Fruit fly (Drosophila melanogaster) whole organism, embryonic: ENCODE data around the gene Amun.

Experiments
- ATbp ChIP-seq: fragments of 200-800 bp; sonication (Bioruptor generic); optimal IDR thresholded peaks from 2 replicates; lab custom pipeline; 2017; ENCODE audit warnings: missing biosample characterization, mild to moderate bottlenecking, missing genetic modification characterization, missing genetic modification reagents
- CG10147 ChIP-seq: fragments of 200-800 bp; sonication (Bioruptor generic); optimal IDR thresholded peaks from 2 replicates; lab custom pipeline; 2019; ENCODE audit warnings: missing biosample characterization, mild to moderate bottlenecking, missing genetic modification characterization, moderate library complexity
- CG10209 ChIP-seq: fragments of 200-800 bp; sonication (Bioruptor generic); optimal IDR thresholded peaks from 3 replicates; lab custom pipeline; 2017; ENCODE audit warnings: missing biosample characterization, mild to moderate bottlenecking, missing genetic modification characterization, missing genetic modification reagents
- CG12236 ChIP-seq: fragments of 200-800 bp; sonication (Bioruptor generic); optimal IDR thresholded peaks from 2 replicates; lab custom pipeline; 2016; ENCODE audit warnings: missing biosample characterization, missing genetic modification characterization
- CG14014 ChIP-seq: fragments of 200-800 bp; sonication (Bioruptor generic); IDR thresholded peaks from 2 replicates; pipeline ENCODE4 v1.3.6; 2022; ENCODE audit warnings: missing biosample characterization, missing genetic modification characterization
- CG15011 ChIP-seq: fragments of 200-800 bp; sonication (Bioruptor generic); optimal IDR thresholded peaks from 3 replicates; lab custom pipeline; 2018; ENCODE audit warnings: missing biosample characterization, mild to moderate bottlenecking, missing genetic modification characterization
- CG15269 ChIP-seq: fragments of 200-800 bp; sonication (Bioruptor generic); optimal IDR thresholded peaks from 2 replicates; lab custom pipeline; 2018; ENCODE audit warnings: missing biosample characterization, mild to moderate bottlenecking, missing genetic modification characterization, moderate library complexity
- CG16863 ChIP-seq: fragments of 200-800 bp; sonication (Bioruptor generic); optimal IDR thresholded peaks from 3 replicates; lab custom pipeline; 2016; ENCODE audit warnings: missing biosample characterization, missing genetic modification characterization
- CG2129 ChIP-seq: fragments of 200-800 bp; sonication (Bioruptor generic); IDR thresholded peaks from 2 replicates; pipeline ENCODE4 v1.3.6; 2022; ENCODE audit warnings: missing biosample characterization, missing genetic modification characterization; ENCODE audit not compliant: partially characterized antibody
- CG2889 ChIP-seq: fragments of 200-800 bp; sonication (Bioruptor generic); IDR thresholded peaks from 3 replicates; pipeline ENCODE4 v1.3.6; 2022; ENCODE audit warnings: missing biosample characterization, missing genetic modification characterization
- CG31441 ChIP-seq: fragments of 200-800 bp; sonication (Bioruptor generic); IDR thresholded peaks from 2 replicates; pipeline ENCODE4 v1.3.6; 2022; ENCODE audit warnings: missing biosample characterization, missing genetic modification characterization
- CG3726 ChIP-seq: fragments of 200-800 bp; sonication (Bioruptor generic); IDR thresholded peaks from 3 replicates; pipeline ENCODE4, ENCODE4 v1.3.6; 2022; ENCODE audit warnings: missing biosample characterization, missing genetic modification characterization
- CG4617 ChIP-seq: fragments of 200-800 bp; sonication (Bioruptor generic); optimal IDR thresholded peaks from 3 replicates; lab custom pipeline; 2016; ENCODE audit warnings: missing biosample characterization, missing genetic modification characterization, borderline replicate concordance
- CG6254 ChIP-seq: fragments of 200-800 bp; sonication (Bioruptor generic); optimal IDR thresholded peaks from 3 replicates; lab custom pipeline; 2017; ENCODE audit warnings: mild to moderate bottlenecking, missing biosample characterization, missing genetic modification reagents, missing genetic modification characterization
- D ChIP-seq, 2 experiments: fragments of 200-800 bp in 1 of 2; fragments of >200 bp in 1 of 2; sonication (Bioruptor generic) in 1 of 2; optimal IDR thresholded peaks; 2 replicates in 1 of 2; 3 replicates in 1 of 2; lab custom pipeline; 2017; ENCODE audit warnings: mild to moderate bottlenecking in 1 of 2, missing biosample characterization in 1 of 2, missing genetic modification characterization in 1 of 2, missing genetic modification reagents in 1 of 2
- Dip3 ChIP-seq: fragments of 200-800 bp; sonication (Bioruptor generic); optimal IDR thresholded peaks from 3 replicates; lab custom pipeline; 2016; ENCODE audit warnings: missing biosample characterization, missing genetic modification characterization
- Doc2 ChIP-seq: fragments of 200-800 bp; sonication (Bioruptor generic); IDR thresholded peaks from 2 replicates; pipeline ENCODE4 v1.3.6; 2022; ENCODE audit warnings: missing biosample characterization, missing genetic modification characterization
- Drgx ChIP-seq: fragments of 200-800 bp; sonication (Bioruptor generic); IDR thresholded peaks from 2 replicates; pipeline ENCODE4 v1.3.6; 2022; ENCODE audit warnings: missing biosample characterization, missing genetic modification characterization
- HLH3B ChIP-seq: fragments of 200-800 bp; sonication (Bioruptor generic); IDR thresholded peaks from 2 replicates; pipeline ENCODE4 v1.3.6; 2022; ENCODE audit warnings: missing biosample characterization, missing genetic modification characterization
- Hand ChIP-seq: fragments of 200-800 bp; sonication (Bioruptor generic); optimal IDR thresholded peaks from 2 replicates; lab custom pipeline; 2017; ENCODE audit warnings: mild to moderate bottlenecking, missing biosample characterization, missing genetic modification reagents, missing genetic modification characterization
- Hmr ChIP-seq: fragments of 200-800 bp; sonication (Bioruptor generic); optimal IDR thresholded peaks from 3 replicates; lab custom pipeline; 2017; ENCODE audit warnings: mild to moderate bottlenecking, missing biosample characterization, missing genetic modification reagents, missing genetic modification characterization
- NC2β ChIP-seq: fragments of 200-800 bp; sonication (Bioruptor generic); optimal IDR thresholded peaks from 2 replicates; lab custom pipeline; 2016; ENCODE audit warnings: missing biosample characterization, missing genetic modification characterization
- NfI ChIP-seq: fragments of 200-800 bp; sonication (Bioruptor generic); optimal IDR thresholded peaks from 3 replicates; lab custom pipeline; 2018; ENCODE audit warnings: missing biosample characterization, mild to moderate bottlenecking, missing genetic modification characterization, moderate library complexity
- Pdp1 ChIP-seq, 2 experiments: fragments of 200-800 bp; sonication (Bioruptor generic); optimal IDR thresholded peaks; 3 replicates each; lab custom pipeline; 2016; ENCODE audit warnings: missing biosample characterization in 2 of 2, missing genetic modification characterization in 2 of 2, mild to moderate bottlenecking in 1 of 2, moderate library complexity in 1 of 2
- Ssrp ChIP-seq: fragments of 200-800 bp; sonication (Bioruptor generic); optimal IDR thresholded peaks from 2 replicates; lab custom pipeline; 2018; ENCODE audit warnings: missing biosample characterization, mild to moderate bottlenecking, missing genetic modification characterization, moderate library complexity
- Vsx1 ChIP-seq: fragments of 200-800 bp; sonication (Bioruptor generic); optimal IDR thresholded peaks from 2 replicates; lab custom pipeline; 2017; ENCODE audit warnings: missing biosample characterization, mild to moderate bottlenecking, missing genetic modification characterization, missing genetic modification reagents
- YL-1 ChIP-seq: fragments of 200-800 bp; sonication (Bioruptor generic); optimal IDR thresholded peaks from 3 replicates; lab custom pipeline; 2017; ENCODE audit warnings: missing biosample characterization, mild to moderate bottlenecking, missing genetic modification characterization
- ab ChIP-seq: fragments of 200-800 bp; sonication (Bioruptor generic); optimal IDR thresholded peaks from 2 replicates; lab custom pipeline; 2016; ENCODE audit warnings: missing biosample characterization, missing genetic modification characterization
- bigmax ChIP-seq: fragments of 200-800 bp; sonication (Bioruptor generic); optimal IDR thresholded peaks from 2 replicates; lab custom pipeline; 2018; ENCODE audit warnings: missing biosample characterization, mild to moderate bottlenecking, missing genetic modification characterization
- bowl ChIP-seq: fragments of 200-800 bp; sonication (Bioruptor generic); IDR thresholded peaks from 2 replicates; pipeline ENCODE4 v1.3.6; 2022; ENCODE audit warnings: missing biosample characterization, missing genetic modification characterization
- dpn ChIP-seq, 2 experiments: fragments of 200-800 bp; sonication (Bioruptor generic); optimal IDR thresholded peaks; 3 replicates each; lab custom pipeline; 2016; ENCODE audit warnings: missing biosample characterization in 2 of 2, missing genetic modification characterization in 2 of 2
- en ChIP-seq: fragments of 200-800 bp; sonication (Bioruptor generic); optimal IDR thresholded peaks from 2 replicates; lab custom pipeline; 2016; ENCODE audit warnings: missing biosample characterization, missing genetic modification characterization
- fd64A ChIP-seq: fragments of 200-800 bp; sonication (Bioruptor generic); optimal IDR thresholded peaks from 3 replicates; lab custom pipeline; 2018; ENCODE audit warnings: missing biosample characterization, mild to moderate bottlenecking, missing genetic modification characterization
- ftz-f1 ChIP-seq: fragments of 200-800 bp; sonication (Bioruptor generic); optimal IDR thresholded peaks from 2 replicates; lab custom pipeline; 2016; ENCODE audit warnings: missing biosample characterization, missing genetic modification characterization
- jing ChIP-seq: fragments of 200-800 bp; sonication (Bioruptor generic); optimal IDR thresholded peaks from 2 replicates; lab custom pipeline; 2018; ENCODE audit warnings: missing biosample characterization, mild to moderate bottlenecking, missing genetic modification characterization
- pb ChIP-seq: fragments of 200-800 bp; sonication (Bioruptor generic); optimal IDR thresholded peaks from 3 replicates; lab custom pipeline; 2016; ENCODE audit warnings: missing biosample characterization, missing genetic modification characterization
- prd ChIP-seq, 3 experiments: fragments of >200 bp in 2 of 3; fragments of 200-800 bp in 1 of 3; sonication (Bioruptor generic) in 1 of 3; optimal IDR thresholded peaks in 2 of 3; IDR thresholded peaks in 1 of 3; 2 replicates in 2 of 3; 3 replicates in 1 of 3; pipeline versions ENCODE4 v1.3.6 to Lab custom; 2017 to 2022; ENCODE audit warnings: missing biosample characterization in 1 of 3, missing genetic modification characterization in 1 of 3
- pum ChIP-seq: fragments of 200-800 bp; sonication (Bioruptor generic); optimal IDR thresholded peaks from 2 replicates; lab custom pipeline; 2016; ENCODE audit warnings: missing biosample characterization, missing genetic modification characterization
- run ChIP-seq: fragments of 200-800 bp; sonication (Bioruptor generic); optimal IDR thresholded peaks from 3 replicates; lab custom pipeline; 2018; ENCODE audit warnings: missing biosample characterization, mild to moderate bottlenecking, missing genetic modification characterization
- stc ChIP-seq: fragments of 200-800 bp; sonication (Bioruptor generic); IDR thresholded peaks from 2 replicates; pipeline ENCODE4 v1.3.6; 2022; ENCODE audit warnings: missing biosample characterization, missing genetic modification characterization
- sug ChIP-seq: fragments of 200-800 bp; optimal IDR thresholded peaks from 2 replicates; lab custom pipeline; 2019; ENCODE audit warnings: missing biosample characterization, mild to moderate bottlenecking, missing genetic modification characterization, moderate library complexity
- trh ChIP-seq: fragments of 200-800 bp; sonication (Bioruptor generic); optimal IDR thresholded peaks from 2 replicates; lab custom pipeline; 2016; ENCODE audit warnings: missing biosample characterization, missing genetic modification characterization
- twi ChIP-seq: fragments of 200-800 bp; optimal IDR thresholded peaks from 2 replicates; lab custom pipeline; 2019; ENCODE audit warnings: missing biosample characterization, mild to moderate bottlenecking, missing genetic modification characterization, moderate library complexity
- tx ChIP-seq: fragments of 200-800 bp; sonication (Bioruptor generic); optimal IDR thresholded peaks from 2 replicates; lab custom pipeline; 2016; ENCODE audit warnings: missing biosample characterization, missing genetic modification characterization
- wdn ChIP-seq: fragments of 200-800 bp; sonication (Bioruptor generic); IDR thresholded peaks from 2 replicates; pipeline ENCODE4 v1.3.6; 2022; ENCODE audit warnings: missing biosample characterization, missing genetic modification characterization
- zen2 ChIP-seq: fragments of 200-800 bp; sonication (Bioruptor generic); IDR thresholded peaks from 3 replicates; pipeline ENCODE4 v1.3.6; 2022; ENCODE audit warnings: missing biosample characterization, missing genetic modification characterization; ENCODE audit not compliant: partially characterized antibody
- zfh2 ChIP-seq: fragments of 200-800 bp; sonication (Bioruptor generic); optimal IDR thresholded peaks from 2 replicates; lab custom pipeline; 2016; ENCODE audit warnings: missing biosample characterization, missing genetic modification characterization

The Amun gene

DNA sequence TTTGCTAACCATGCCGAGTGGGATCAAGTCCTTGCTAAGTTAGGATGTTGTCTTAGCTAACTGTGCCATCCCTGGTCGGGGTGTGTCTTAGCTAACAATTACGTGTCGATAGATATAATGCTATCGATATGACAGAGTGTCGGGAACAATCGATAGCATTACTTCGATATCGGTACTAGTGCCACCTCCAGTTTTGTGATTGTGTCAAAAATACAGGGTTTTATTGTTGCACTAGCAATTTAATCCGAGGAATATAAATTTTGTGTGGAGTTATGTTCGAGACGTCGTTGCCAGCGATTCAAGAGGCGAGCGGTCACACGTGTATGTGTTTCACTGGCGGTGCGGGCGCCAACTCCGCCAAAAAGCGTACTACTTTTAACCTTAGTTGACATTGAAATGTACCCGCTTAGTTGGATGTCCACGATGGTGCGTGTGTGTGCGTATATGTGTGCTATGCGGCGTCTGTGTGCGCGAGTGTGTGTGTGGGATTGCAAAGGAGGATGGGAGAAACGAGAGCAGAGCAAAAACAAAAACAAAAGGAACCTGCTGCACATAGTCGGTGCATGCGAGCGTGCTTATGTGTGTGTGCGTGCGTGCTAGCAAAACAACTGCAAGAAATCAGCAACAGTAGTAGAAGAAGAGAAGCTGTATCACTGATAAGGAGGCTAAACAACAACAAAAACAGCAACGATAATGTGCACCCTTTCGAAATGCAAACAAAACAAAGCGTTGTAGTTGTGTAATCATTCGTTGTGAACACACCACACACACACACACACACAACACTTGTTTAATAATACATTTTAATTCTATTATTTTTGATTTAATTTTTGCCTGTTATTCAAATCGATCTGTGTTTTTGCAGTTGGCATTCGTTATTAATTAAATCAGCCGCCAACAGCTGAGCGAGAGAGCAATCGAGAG lies 20.1 kb downstream of the Amun start, which contains the start of gene PhKgamma (continued):
- TF ChIP-seq run (no peak), pum (GFP tag; lab: Kevin White, UChicago) (no peak), CG10209 (GFP tag; lab: Kevin White, UChicago) (no peak), wdn (GFP tag; lab: Robert Waterston, UW) (no peak), ftz-f1 (GFP tag; lab: Kevin White, UChicago) (peak; percentile 87), sug (tag; lab: Kevin White, UChicago) (peak; percentile 50), ab (GFP tag; lab: Kevin White, UChicago) (no peak), trh (GFP tag; lab: Kevin White, UChicago) (no peak), CG2129 (GFP tag; lab: Robert Waterston, UW) (peak; percentile 80), tx (GFP tag; lab: Kevin White, UChicago) (no peak), Dip3 (GFP tag; lab: Kevin White, UChicago) (peak; percentile 8), fd64A (GFP tag; lab: Kevin White, UChicago) (peak; percentile 19), bigmax (peak; percentile 22), pb (GFP tag; lab: Kevin White, UChicago) (no peak), D (optimal IDR thresholded peaks at IDR 0.05; lab: Kevin White, UChicago) (peak; percentile 86), D (GFP tag; optimal IDR thresholded peaks at IDR 0.05; lab: Kevin White, UChicago) (no peak), NfI (GFP tag; lab: Kevin White, UChicago) (no peak), Hmr (GFP tag; lab: Kevin White, UChicago) (no peak), YL-1 (peak; percentile 62), dpn (GFP tag; optimal IDR thresholded peaks at IDR 0.05; lab: Kevin White, UChicago) (peak in 1 of 2 experiments; percentile 44), CG16863 (GFP tag; lab: Kevin White, UChicago) (no peak), twi (tag; lab: Kevin White, UChicago) (no peak), CG31441 (GFP tag; lab: Robert Waterston, UW) (no peak; the same call in 1 of the 2 replicates), en (GFP tag; lab: Kevin White, UChicago) (no peak), CG15011 (no peak), CG4617 (peak; percentile 52), Vsx1 (GFP tag; lab: Kevin White, UChicago) (no peak), jing (GFP tag; lab: Kevin White, UChicago) (no peak), NC2β (GFP tag; lab: Kevin White, UChicago) (no peak), HLH3B (GFP tag; lab: Robert Waterston, UW) (no peak), bowl (GFP tag; lab: Robert Waterston, UW) (no peak), Doc2 (GFP tag; lab: Robert Waterston, UW) (no peak), CG3726 (no peak), CG15269 (tag; lab: Kevin White, UChicago) (no peak), CG6254 (no peak), Pdp1 (GFP tag; optimal IDR thresholded peaks at IDR 0.05; lab: Kevin White, UChicago) (peak in 1 of 2 experiments; percentile 84), stc (GFP tag; lab: Robert Waterston, UW) (no peak), ATbp (GFP tag; lab: Kevin White, UChicago) (no peak), CG14014 (GFP tag; lab: Robert Waterston, UW) (no peak), CG12236 (GFP tag; lab: Kevin White, UChicago) (no peak), zen2 (peak; percentile 87), CG2889 (GFP tag; lab: Robert Waterston, UW) (no peak), Ssrp (tag; lab: Kevin White, UChicago) (no peak), Hand (GFP tag; lab: Kevin White, UChicago) (peak; percentile 33), zfh2 (GFP tag; lab: Kevin White, UChicago) (no peak), Drgx (0 out of 2 replicates have a peak, but pooled peaks have one; percentile 7), CG10147 (GFP tag; lab: Kevin White, UChicago) (peak; percentile 8), prd (optimal IDR thresholded peaks at IDR 0.05; lab: Kevin White, UChicago) (no peak), prd (GFP tag; IDR thresholded peaks at IDR 0.05; lab: Robert Waterston, UW) (no peak)
